ENCODE assay signal across 1 fruit fly cellular context in the genomic region with DNA sequence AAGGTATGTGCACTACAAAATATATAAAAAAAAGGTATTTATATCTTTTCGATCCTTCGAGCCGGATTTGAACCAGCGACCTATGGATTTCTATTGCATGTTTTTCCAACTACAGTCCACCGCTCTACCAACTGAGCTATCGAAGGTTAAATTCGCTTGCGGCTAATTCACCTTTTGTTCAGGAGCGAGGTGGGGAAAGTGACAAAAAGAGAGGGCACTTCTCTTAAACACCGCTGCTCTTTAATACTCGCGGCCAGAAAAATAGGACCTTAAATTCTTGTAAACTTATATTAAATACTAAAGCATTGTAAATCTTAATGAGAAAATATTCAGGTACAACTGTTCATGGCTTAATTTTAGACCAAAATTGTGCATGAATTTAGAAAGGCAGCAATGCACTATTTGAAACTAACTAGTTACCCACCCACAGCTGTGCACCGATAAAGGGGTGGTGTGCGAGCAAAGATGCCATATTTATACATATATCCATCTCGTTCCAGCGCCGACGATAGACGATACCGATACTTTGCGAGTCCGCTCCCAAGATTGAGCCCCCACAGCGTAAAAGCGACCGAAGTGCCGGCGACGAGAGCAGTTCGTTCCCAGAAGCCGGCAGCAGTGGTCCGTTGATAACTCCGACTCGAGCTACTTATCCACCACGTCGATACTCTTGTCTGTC.
TF ChIP-seq lines count a peak whose summit lies in the region.

No protein-coding gene starts in this region.

TF ChIP-seq in whole organism, embryonic, 481 proteins besides CTCF, POLR2A, EP300 and RAD21 (continued from another document and continues in another):
- peak; percentile 93 for TF ChIP-seq CG17361 (GFP tag; IDR thresholded peaks at IDR 0.05; lab: Robert Waterston, UW)
- peak; percentile 53; the same call in 2 of the 3 replicates for TF ChIP-seq zen2 (GFP tag; IDR thresholded peaks at IDR 0.05; lab: Robert Waterston, UW; ENCODE audit: partially characterized antibody)
- TF ChIP-seq CG17359 (tag; optimal IDR thresholded peaks at IDR 0.05; lab: Kevin White, UChicago), result peak; percentile 98
- peak; percentile 85 for TF ChIP-seq bigmax (GFP tag; optimal IDR thresholded peaks at IDR 0.05; lab: Kevin White, UChicago)
- peak; percentile 92 for TF ChIP-seq Gug (GFP tag; IDR thresholded peaks at IDR 0.05; lab: Robert Waterston, UW)
- TF ChIP-seq Antp (GFP tag; optimal IDR thresholded peaks at IDR 0.05; lab: Kevin White, UChicago), result peak; percentile 96
- TF ChIP-seq CG4424 (GFP tag; optimal IDR thresholded peaks at IDR 0.05; lab: Kevin White, UChicago), result peak; percentile 98
- TF ChIP-seq CG8359 (GFP tag; optimal IDR thresholded peaks at IDR 0.05; lab: Kevin White, UChicago; ENCODE audit: borderline replicate concordance), result peak; percentile 92
- TF ChIP-seq CG8388 (GFP tag; optimal IDR thresholded peaks at IDR 0.05; lab: Kevin White, UChicago), result peak; percentile 98
- peak; percentile 98 for TF ChIP-seq chn (GFP tag; optimal IDR thresholded peaks at IDR 0.05; lab: Kevin White, UChicago)
- peak; percentile 58 for TF ChIP-seq yki (optimal IDR thresholded peaks at IDR 0.05; lab: Kevin White, UChicago)
- peak; percentile 61 for TF ChIP-seq Scr (GFP tag; IDR thresholded peaks at IDR 0.05; lab: Robert Waterston, UW; ENCODE audit: partially characterized antibody)
- TF ChIP-seq ind (GFP tag; optimal IDR thresholded peaks at IDR 0.05; lab: Kevin White, UChicago), result peak; percentile 97
- peak; percentile 98 for TF ChIP-seq NC2β (GFP tag; optimal IDR thresholded peaks at IDR 0.05; lab: Kevin White, UChicago)
- peak; percentile 94 to 97 for TF ChIP-seq Pdp1 (GFP tag; optimal IDR thresholded peaks at IDR 0.05; lab: Kevin White, UChicago)
- peak; percentile 65 for TF ChIP-seq Elba2 (GFP tag; optimal IDR thresholded peaks at IDR 0.05; lab: Kevin White, UChicago)
- TF ChIP-seq Hr3 (GFP tag; optimal IDR thresholded peaks at IDR 0.05; lab: Kevin White, UChicago), result peak; percentile 96
- TF ChIP-seq CG18619 (GFP tag; optimal IDR thresholded peaks at IDR 0.05; lab: Kevin White, UChicago), result peak; percentile 97
- TF ChIP-seq Sox100B (GFP tag; optimal IDR thresholded peaks at IDR 0.05; lab: Kevin White, UChicago), result peak; percentile 95
- peak; percentile 81 for TF ChIP-seq toy (GFP tag; IDR thresholded peaks at IDR 0.05; lab: Robert Waterston, UW)
- TF ChIP-seq CG13296 (GFP tag; optimal IDR thresholded peaks at IDR 0.05; lab: Kevin White, UChicago), result peak; percentile 98
- TF ChIP-seq NC2α (GFP tag; optimal IDR thresholded peaks at IDR 0.05; lab: Kevin White, UChicago), result peak; percentile 97
- TF ChIP-seq CG10209 (GFP tag; optimal IDR thresholded peaks at IDR 0.05; lab: Kevin White, UChicago), result peak; percentile 98
- TF ChIP-seq Ssrp (tag; optimal IDR thresholded peaks at IDR 0.05; lab: Kevin White, UChicago), result peak; percentile 96
- TF ChIP-seq CG6683 (GFP tag; optimal IDR thresholded peaks at IDR 0.05; lab: Kevin White, UChicago), result peak; percentile 97
- TF ChIP-seq CG6765 (GFP tag; optimal IDR thresholded peaks at IDR 0.05; lab: Kevin White, UChicago), result peak; percentile 98
- TF ChIP-seq CG15601 (tag; optimal IDR thresholded peaks at IDR 0.05; lab: Kevin White, UChicago), result peak; percentile 96
- TF ChIP-seq ab (GFP tag; optimal IDR thresholded peaks at IDR 0.05; lab: Kevin White, UChicago), result peak; percentile 91
- TF ChIP-seq CG10147 (GFP tag; optimal IDR thresholded peaks at IDR 0.05; lab: Kevin White, UChicago), result peak; percentile 97
- peak; percentile 92 for TF ChIP-seq Atf3 (GFP tag; optimal IDR thresholded peaks at IDR 0.05; lab: Kevin White, UChicago)
- peak; percentile 93 for TF ChIP-seq CG32772 (GFP tag; IDR thresholded peaks at IDR 0.05; lab: Robert Waterston, UW)
- TF ChIP-seq Deaf1 (tag; optimal IDR thresholded peaks at IDR 0.05; lab: Kevin White, UChicago), result peak; percentile 95
- peak; percentile 84 for TF ChIP-seq klu (GFP tag; IDR thresholded peaks at IDR 0.05; lab: Robert Waterston, UW)
- TF ChIP-seq CG9437 (GFP tag; optimal IDR thresholded peaks at IDR 0.05; lab: Kevin White, UChicago), result peak; percentile 91
- TF ChIP-seq gro (GFP tag; optimal IDR thresholded peaks at IDR 0.05; lab: Kevin White, UChicago), result peak; percentile 98
- TF ChIP-seq grau (tag; optimal IDR thresholded peaks at IDR 0.05; lab: Kevin White, UChicago), result peak; percentile 96
- TF ChIP-seq CG12744 (GFP tag; optimal IDR thresholded peaks at IDR 0.05; lab: Kevin White, UChicago), result peak; percentile 97
- peak; percentile 89 for TF ChIP-seq sr (GFP tag; IDR thresholded peaks at IDR 0.05; lab: Robert Waterston, UW)
- peak; percentile 96 for TF ChIP-seq NK7.1 (GFP tag; optimal IDR thresholded peaks at IDR 0.05; lab: Kevin White, UChicago)
- peak; percentile 86 for TF ChIP-seq CG3065 (GFP tag; optimal IDR thresholded peaks at IDR 0.05; lab: Kevin White, UChicago)
- TF ChIP-seq Vsx1 (GFP tag; optimal IDR thresholded peaks at IDR 0.05; lab: Kevin White, UChicago), result peak; percentile 96
- peak; percentile 65; the same call in 1 of the 2 replicates for TF ChIP-seq hbn (GFP tag; IDR thresholded peaks at IDR 0.05; lab: Robert Waterston, UW; ENCODE audit: partially characterized antibody)
- peak; percentile 96 for TF ChIP-seq sim (GFP tag; IDR thresholded peaks at IDR 0.05; lab: Robert Waterston, UW)
- TF ChIP-seq sna (GFP tag; IDR thresholded peaks at IDR 0.05; lab: Robert Waterston, UW; ENCODE audit: partially characterized antibody), result no peak; the same call in 1 of the 2 replicates
- TF ChIP-seq phol (tag; optimal IDR thresholded peaks at IDR 0.05; lab: Kevin White, UChicago), result peak; percentile 97
- peak; percentile 98 for TF ChIP-seq CG12155 (GFP tag; optimal IDR thresholded peaks at IDR 0.05; lab: Kevin White, UChicago)
- TF ChIP-seq B-H1 (GFP tag; IDR thresholded peaks at IDR 0.05; lab: Robert Waterston, UW), result peak; percentile 95
- TF ChIP-seq CG6175 (GFP tag; IDR thresholded peaks at IDR 0.05; lab: Robert Waterston, UW), result peak; percentile 85
- no peak; the same call in 1 of the 3 replicates for TF ChIP-seq CG14860 (GFP tag; IDR thresholded peaks at IDR 0.05; lab: Robert Waterston, UW; ENCODE audit: partially characterized antibody)
- TF ChIP-seq CG17328 (GFP tag; IDR thresholded peaks at IDR 0.05; lab: Robert Waterston, UW), result peak; percentile 98
- peak; percentile 96 for TF ChIP-seq Usf (GFP tag; optimal IDR thresholded peaks at IDR 0.05; lab: Kevin White, UChicago)
- peak; percentile 97 for TF ChIP-seq row (GFP tag; IDR thresholded peaks at IDR 0.05; lab: Robert Waterston, UW)
- peak; percentile 98 for TF ChIP-seq CG31441 (GFP tag; IDR thresholded peaks at IDR 0.05; lab: Robert Waterston, UW)
- TF ChIP-seq mam (GFP tag; optimal IDR thresholded peaks at IDR 0.05; lab: Kevin White, UChicago), result peak; percentile 98
- peak; percentile 91 for TF ChIP-seq D19B (GFP tag; optimal IDR thresholded peaks at IDR 0.05; lab: Kevin White, UChicago)
- TF ChIP-seq Side (GFP tag; optimal IDR thresholded peaks at IDR 0.05; lab: Kevin White, UChicago), result peak; percentile 98
- peak; percentile 96 for TF ChIP-seq CG12104 (GFP tag; optimal IDR thresholded peaks at IDR 0.05; lab: Kevin White, UChicago)
- peak; percentile 96 for TF ChIP-seq Ptx1 (GFP tag; IDR thresholded peaks at IDR 0.05; lab: Robert Waterston, UW)
- peak; percentile 98 for TF ChIP-seq nmo (GFP tag; optimal IDR thresholded peaks at IDR 0.05; lab: Kevin White, UChicago)
- TF ChIP-seq dm (GFP tag; optimal IDR thresholded peaks at IDR 0.05; lab: Kevin White, UChicago), result peak; percentile 92
- TF ChIP-seq Jarid2 (GFP tag; optimal IDR thresholded peaks at IDR 0.05; lab: Kevin White, UChicago), result peak; percentile 85
- TF ChIP-seq lmd (GFP tag; IDR thresholded peaks at IDR 0.05; lab: Robert Waterston, UW), result peak; percentile 94
- peak; percentile 84 for TF ChIP-seq CG17912 (GFP tag; optimal IDR thresholded peaks at IDR 0.05; lab: Kevin White, UChicago)
- peak; percentile 73 for TF ChIP-seq pfk (GFP tag; optimal IDR thresholded peaks at IDR 0.05; lab: Kevin White, UChicago)
- TF ChIP-seq zf30C (GFP tag; optimal IDR thresholded peaks at IDR 0.05; lab: Kevin White, UChicago), result peak; percentile 45
- TF ChIP-seq CG10979 (tag; optimal IDR thresholded peaks at IDR 0.05; lab: Kevin White, UChicago), result peak; percentile 98
- peak in 1 of 2 experiments; percentile 98 for TF ChIP-seq Eip74EF (GFP tag; optimal IDR thresholded peaks at IDR 0.05; lab: Kevin White, UChicago)
- no peak; the same call in 1 of the 2 replicates for TF ChIP-seq Gsc (GFP tag; IDR thresholded peaks at IDR 0.05; lab: Robert Waterston, UW)
- peak; percentile 97 for TF ChIP-seq CG32767 (GFP tag; IDR thresholded peaks at IDR 0.05; lab: Robert Waterston, UW)
- peak; percentile 89 for TF ChIP-seq CG9215 (GFP tag; IDR thresholded peaks at IDR 0.05; lab: Robert Waterston, UW)
- TF ChIP-seq peb (GFP tag; IDR thresholded peaks at IDR 0.05; lab: Robert Waterston, UW), result peak; percentile 91
- TF ChIP-seq kni (GFP tag; optimal IDR thresholded peaks at IDR 0.05; lab: Kevin White, UChicago), result peak; percentile 87
- TF ChIP-seq CG14965 (GFP tag; optimal IDR thresholded peaks at IDR 0.05; lab: Kevin White, UChicago; ENCODE audit: borderline replicate concordance), result peak; percentile 80
- peak; percentile 94 for TF ChIP-seq CG31388 (GFP tag; optimal IDR thresholded peaks at IDR 0.05; lab: Kevin White, UChicago)
- no peak for TF ChIP-seq Hr39 (optimal IDR thresholded peaks at IDR 0.05; lab: Kevin White, UChicago)
- TF ChIP-seq odd (GFP tag; optimal IDR thresholded peaks at IDR 0.05; lab: Kevin White, UChicago), result peak; percentile 98
- peak; percentile 99 for TF ChIP-seq Fer1 (GFP tag; optimal IDR thresholded peaks at IDR 0.05; lab: Kevin White, UChicago)
- peak; percentile 99 for TF ChIP-seq CG12659 (GFP tag; optimal IDR thresholded peaks at IDR 0.05; lab: Kevin White, UChicago)
- peak; percentile 98 for TF ChIP-seq BtbVII (GFP tag; optimal IDR thresholded peaks at IDR 0.05; lab: Kevin White, UChicago)
- TF ChIP-seq bsh (GFP tag; optimal IDR thresholded peaks at IDR 0.05; lab: Kevin White, UChicago), result peak; percentile 97 to 98
- peak; percentile 97 for TF ChIP-seq CG33213 (GFP tag; optimal IDR thresholded peaks at IDR 0.05; lab: Kevin White, UChicago)
- TF ChIP-seq fu2 (GFP tag; optimal IDR thresholded peaks at IDR 0.05; lab: Kevin White, UChicago), result peak; percentile 94
- TF ChIP-seq B-H2 (GFP tag; optimal IDR thresholded peaks at IDR 0.05; lab: Kevin White, UChicago), result peak; percentile 97
- TF ChIP-seq Lhr (GFP tag; optimal IDR thresholded peaks at IDR 0.05; lab: Kevin White, UChicago), result peak; percentile 94
- TF ChIP-seq CG15696 (tag; optimal IDR thresholded peaks at IDR 0.05; lab: Kevin White, UChicago), result peak; percentile 93
- peak; percentile 97 to 98 for TF ChIP-seq Hr51 (GFP tag; optimal IDR thresholded peaks at IDR 0.05; lab: Kevin White, UChicago)
- TF ChIP-seq CG10654 (GFP tag; optimal IDR thresholded peaks at IDR 0.05; lab: Kevin White, UChicago), result peak; percentile 96
- TF ChIP-seq CG14667 (GFP tag; IDR thresholded peaks at IDR 0.05; lab: Robert Waterston, UW), result peak; percentile 90
- peak; percentile 97 for TF ChIP-seq Spps (tag; optimal IDR thresholded peaks at IDR 0.05; lab: Kevin White, UChicago)
- TF ChIP-seq slbo (GFP tag; IDR thresholded peaks at IDR 0.05; lab: Robert Waterston, UW), result peak; percentile 96
- TF ChIP-seq zfh2 (GFP tag; optimal IDR thresholded peaks at IDR 0.05; lab: Kevin White, UChicago), result peak; percentile 96
- peak; percentile 96 for TF ChIP-seq Opbp (GFP tag; IDR thresholded peaks at IDR 0.05; lab: Robert Waterston, UW; ENCODE audit: partially characterized antibody)
- TF ChIP-seq CG4360 (GFP tag; IDR thresholded peaks at IDR 0.05; lab: Robert Waterston, UW), result peak; percentile 86
- TF ChIP-seq BEAF-32 (GFP tag; optimal IDR thresholded peaks at IDR 0.05; lab: Kevin White, UChicago), result peak; percentile 72
- peak; percentile 92 for TF ChIP-seq cas (GFP tag; IDR thresholded peaks at IDR 0.05; lab: Robert Waterston, UW)
- TF ChIP-seq chif (GFP tag; optimal IDR thresholded peaks at IDR 0.05; lab: Kevin White, UChicago), result peak; percentile 95 to 98
- peak; percentile 32 to 77 for TF ChIP-seq crp (GFP tag; optimal IDR thresholded peaks at IDR 0.05; lab: Kevin White, UChicago)
- peak; percentile 78 to 85 for TF ChIP-seq Trl (optimal IDR thresholded peaks at IDR 0.05; lab: Kevin White, UChicago)
- peak; percentile 98 for TF ChIP-seq Trl (GFP tag; optimal IDR thresholded peaks at IDR 0.05; lab: Kevin White, UChicago)
- TF ChIP-seq Kr (GFP tag; optimal IDR thresholded peaks at IDR 0.05; lab: Kevin White, UChicago), result peak; percentile 99
- peak; percentile 88 for TF ChIP-seq CG11085 (GFP tag; IDR thresholded peaks at IDR 0.05; lab: Robert Waterston, UW)
- TF ChIP-seq Mad (GFP tag; optimal IDR thresholded peaks at IDR 0.05; lab: Kevin White, UChicago), result peak; percentile 96
- no peak for TF ChIP-seq br (optimal IDR thresholded peaks at IDR 0.05; lab: Kevin White, UChicago)
- peak; percentile 95 for TF ChIP-seq Atf-2 (GFP tag; optimal IDR thresholded peaks at IDR 0.05; lab: Kevin White, UChicago)
- peak; percentile 96 for TF ChIP-seq slp2 (GFP tag; optimal IDR thresholded peaks at IDR 0.05; lab: Kevin White, UChicago)
- TF ChIP-seq zfh1 (GFP tag; IDR thresholded peaks at IDR 0.05; lab: Robert Waterston, UW), result peak; percentile 98
- TF ChIP-seq CG7745 (tag; optimal IDR thresholded peaks at IDR 0.05; lab: Kevin White, UChicago), result peak; percentile 78
- TF ChIP-seq CG9876 (GFP tag; optimal IDR thresholded peaks at IDR 0.05; lab: Kevin White, UChicago), result peak; percentile 86
- TF ChIP-seq zen (tag; optimal IDR thresholded peaks at IDR 0.05; lab: Kevin White, UChicago), result peak; percentile 96
- TF ChIP-seq CG7839 (tag; optimal IDR thresholded peaks at IDR 0.05; lab: Kevin White, UChicago), result peak; percentile 98
- TF ChIP-seq CG8944 (GFP tag; optimal IDR thresholded peaks at IDR 0.05; lab: Kevin White, UChicago), result peak; percentile 95
- TF ChIP-seq pb (GFP tag; optimal IDR thresholded peaks at IDR 0.05; lab: Kevin White, UChicago), result peak; percentile 92
- TF ChIP-seq hth (optimal IDR thresholded peaks at IDR 0.05; lab: Kevin White, UChicago), result no peak
- TF ChIP-seq cg (GFP tag; optimal IDR thresholded peaks at IDR 0.05; lab: Kevin White, UChicago), result no peak
- peak; percentile 97 for TF ChIP-seq fd96Cb (tag; optimal IDR thresholded peaks at IDR 0.05; lab: Kevin White, UChicago)
- peak; percentile 98 for TF ChIP-seq tap (tag; optimal IDR thresholded peaks at IDR 0.05; lab: Kevin White, UChicago)
- peak; percentile 95 for TF ChIP-seq H15 (GFP tag; IDR thresholded peaks at IDR 0.05; lab: Robert Waterston, UW)
- peak; percentile 82 for TF ChIP-seq Adf1 (GFP tag; IDR thresholded peaks at IDR 0.05; lab: Robert Waterston, UW)
- peak; percentile 99 for TF ChIP-seq CG12219 (GFP tag; optimal IDR thresholded peaks at IDR 0.05; lab: Kevin White, UChicago)
- TF ChIP-seq H2.0 (GFP tag; IDR thresholded peaks at IDR 0.05; lab: Robert Waterston, UW), result peak; percentile 95
- peak; percentile 96 for TF ChIP-seq CG16779 (GFP tag; IDR thresholded peaks at IDR 0.05; lab: Robert Waterston, UW)
